Worm (Caenorhabditis elegans): ENCODE results near the gene Y57G11C.43.

Gene Y57G11C.43

DNA sequence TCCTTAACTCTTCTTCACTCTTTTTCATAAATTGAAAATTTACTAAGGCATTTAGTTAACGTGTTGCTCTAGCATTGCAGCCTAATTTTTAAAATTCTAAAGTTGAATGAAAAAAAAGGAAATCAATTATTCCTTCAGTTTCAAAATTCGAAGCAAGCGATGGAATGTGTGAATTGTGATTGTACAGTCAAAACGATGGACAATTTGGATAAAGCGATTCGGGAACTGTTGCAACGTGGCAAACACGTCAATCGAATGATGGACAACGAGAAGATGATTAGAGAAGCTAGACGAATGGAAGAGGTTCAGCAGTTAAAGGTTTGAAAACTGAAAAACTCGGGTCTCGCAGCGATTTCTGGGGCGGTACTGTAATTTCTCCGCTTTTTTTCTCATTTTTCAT lies 29.9 kb downstream of the Y57G11C.43 start, which contains the start of gene Y57G11C.14:
Gene Y57G11C.14, plus strand, starts transcription at position 126 of the 400 bp plus-strand sequence.
- no peak for TF ChIP-seq dsc-1 (tag; optimal IDR thresholded peaks at IDR 0.05)
- TF ChIP-seq ama-1 (optimal IDR thresholded peaks at IDR 0.05), result peak; percentile 4
- no peak for TF ChIP-seq irx-1 (tag; optimal IDR thresholded peaks at IDR 0.05)

- no peak for TF ChIP-seq F16B12.6 (tag; optimal IDR thresholded peaks at IDR 0.05)
- no peak for TF ChIP-seq xbp-1 (tag; optimal IDR thresholded peaks at IDR 0.05)
- no peak for TF ChIP-seq mep-1 (tag; optimal IDR thresholded peaks at IDR 0.05)
- no peak for TF ChIP-seq mab-9 (GFP tag; IDR thresholded peaks at IDR 0.05)
- TF ChIP-seq pax-3 (tag; optimal IDR thresholded peaks at IDR 0.05), result no peak
- TF ChIP-seq fkh-4 (tag; optimal IDR thresholded peaks at IDR 0.05; ENCODE audit: borderline replicate concordance), result no peak
- TF ChIP-seq ztf-4 (tag; optimal IDR thresholded peaks at IDR 0.05), result no peak
Measured at ce11 chrIV:14800931-14801330, 31.7 kb downstream of the Y57G11C.43 start.

DNA sequence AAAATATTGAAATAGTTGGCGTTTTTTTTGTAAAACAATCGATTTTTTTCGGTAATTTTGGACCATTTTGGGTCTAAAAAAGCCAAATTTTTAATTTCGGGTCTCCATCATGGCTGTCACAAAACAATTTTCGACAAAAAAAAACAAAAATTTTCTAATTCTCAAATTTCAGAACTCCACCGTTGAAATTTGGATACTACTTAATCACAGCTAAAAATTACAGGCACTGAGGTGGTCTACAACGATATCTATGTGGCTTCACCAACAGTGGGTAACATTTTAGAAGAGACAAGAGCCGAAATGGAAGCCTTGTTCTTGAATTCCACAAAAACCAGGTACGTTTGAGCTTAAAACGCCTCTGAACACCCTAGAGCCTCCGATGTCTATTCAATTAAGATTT lies 33.1 kb downstream of the Y57G11C.43 start, which contains the start of gene Y57G11C.1142:
Gene Y57G11C.1142, plus strand, starts transcription at position 301 of the 400 bp plus-strand sequence.
- TF ChIP-seq ceh-63 (GFP tag; optimal IDR thresholded peaks at IDR 0.05) (no peak), mab-9 (GFP tag; IDR thresholded peaks at IDR 0.05) (no peak), hlh-4 (tag; optimal IDR thresholded peaks at IDR 0.05) (no peak), nhr-76 (tag; optimal IDR thresholded peaks at IDR 0.05) (no peak), ceh-8 (GFP tag; optimal IDR thresholded peaks at IDR 0.05) (no peak), aha-1 (tag; optimal IDR thresholded peaks at IDR 0.05) (no peak), lin-35 (GFP tag; optimal IDR thresholded peaks at IDR 0.05) (no peak), swsn-7 (tag; optimal IDR thresholded peaks at IDR 0.05) (no peak), nhr-71 (tag; optimal IDR thresholded peaks at IDR 0.05) (no peak), nhr-237 (tag; optimal IDR thresholded peaks at IDR 0.05) (no peak), elt-3 (tag; optimal IDR thresholded peaks at IDR 0.05) (no peak), nhr-28 (tag; optimal IDR thresholded peaks at IDR 0.05) (no peak), nhr-19 (GFP tag; conservative IDR thresholded peaks at IDR 0.05) (no peak), mef-2 (tag; optimal IDR thresholded peaks at IDR 0.05) (no peak), elt-2 (tag; optimal IDR thresholded peaks at IDR 0.05) (no peak), efl-3 (GFP tag; optimal IDR thresholded peaks at IDR 0.05) (no peak), nhr-20 (tag; optimal IDR thresholded peaks at IDR 0.05) (no peak), C16A3.4 (tag; optimal IDR thresholded peaks at IDR 0.05) (no peak)

DNA sequence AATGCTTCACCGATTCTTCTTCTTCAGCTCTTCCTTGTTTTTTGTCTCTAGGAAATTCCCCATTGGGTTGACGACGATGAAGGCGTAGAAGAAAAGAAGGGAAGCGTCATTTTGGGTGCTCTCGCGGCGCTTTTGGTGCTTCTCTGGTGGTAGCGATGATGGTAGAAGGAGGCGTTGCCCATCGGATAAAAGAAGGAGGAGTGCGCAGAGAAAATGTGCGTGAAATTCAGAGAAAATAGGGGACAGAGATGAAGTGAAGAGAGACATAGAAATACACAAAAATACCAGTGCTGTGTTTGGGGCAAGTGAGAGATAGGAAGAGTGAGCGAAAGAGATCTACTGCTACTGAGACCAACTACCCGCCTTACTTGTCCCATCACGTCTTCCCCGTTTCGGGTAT lies 37.7 kb downstream of the Y57G11C.43 start, which contains the start of gene oig-5:
Gene oig-5, plus strand, starts transcription at position 301 of the 400 bp plus-strand sequence.
- peak; percentile 5 for TF ChIP-seq ceh-8 (GFP tag; optimal IDR thresholded peaks at IDR 0.05)
- no peak for TF ChIP-seq unc-62 (GFP tag; optimal IDR thresholded peaks at IDR 0.05)
- TF ChIP-seq mab-9 (GFP tag; IDR thresholded peaks at IDR 0.05), result 0 out of 2 replicates have a peak, but pooled peaks have one; percentile 7
- TF ChIP-seq dpl-1 (GFP tag; optimal IDR thresholded peaks at IDR 0.05), result no peak

DNA sequence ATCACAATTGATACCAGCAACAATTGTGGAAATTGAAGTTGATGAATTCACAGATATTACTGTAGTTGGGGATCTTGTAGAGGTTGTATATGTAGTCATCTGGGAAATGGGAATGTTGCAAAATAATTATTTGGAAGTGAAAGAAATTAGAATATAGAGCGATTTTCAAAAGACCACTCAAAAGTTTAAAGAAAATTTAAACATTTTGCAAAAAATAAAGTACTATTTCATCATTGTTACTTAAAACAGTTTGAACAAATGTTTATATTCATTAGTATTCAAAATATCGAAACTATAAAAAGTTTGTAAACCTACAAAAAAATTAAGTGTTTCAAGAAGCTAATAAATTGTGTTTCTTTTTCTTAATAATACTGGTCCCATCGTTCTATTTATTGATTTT lies 47.0 kb downstream of the Y57G11C.43 start, which contains the start of gene Y57G11C.46:
Gene Y57G11C.46, minus strand, starts transcription at position 101 of the 400 bp plus-strand sequence.
- TF ChIP-seq nhr-28 (tag; optimal IDR thresholded peaks at IDR 0.05) (no peak), snu-23 (GFP tag; optimal IDR thresholded peaks at IDR 0.05) (no peak), mef-2 (tag; optimal IDR thresholded peaks at IDR 0.05) (no peak), dpl-1 (GFP tag; optimal IDR thresholded peaks at IDR 0.05) (no peak), sup-37 (GFP tag; optimal IDR thresholded peaks at IDR 0.05) (no peak), tbx-2 (tag; optimal IDR thresholded peaks at IDR 0.05) (no peak), elt-3 (tag; optimal IDR thresholded peaks at IDR 0.05) (no peak)

All from whole organism, L1 larva.